Fruit fly (Drosophila melanogaster) whole organism, embryonic: ENCODE data around the gene AsnRS.

Experiments used
- Atf6 ChIP-seq: fragments of 200-800 bp; sonication (Bioruptor generic); IDR thresholded peaks from 2 replicates; pipeline ENCODE4 v1.3.6; 2022; ENCODE audit warnings: missing biosample characterization, missing genetic modification characterization
- BtbVII ChIP-seq: fragments of 200-800 bp; sonication (Bioruptor generic); optimal IDR thresholded peaks from 3 replicates; lab custom pipeline; 2017; ENCODE audit warnings: missing biosample characterization, mild to moderate bottlenecking, missing genetic modification characterization
- CG12391 ChIP-seq: fragments of 200-800 bp; sonication (Bioruptor generic); optimal IDR thresholded peaks from 3 replicates; lab custom pipeline; 2018; ENCODE audit warnings: missing biosample characterization, mild to moderate bottlenecking, missing genetic modification characterization, moderate library complexity
- CG12769 ChIP-seq: fragments of 200-800 bp; sonication (Bioruptor generic); optimal IDR thresholded peaks from 2 replicates; lab custom pipeline; 2019; ENCODE audit warnings: missing biosample characterization, mild to moderate bottlenecking, missing genetic modification characterization, moderate library complexity
- CG13775 ChIP-seq: fragments of 200-800 bp; sonication (Bioruptor generic); optimal IDR thresholded peaks from 3 replicates; lab custom pipeline; 2017; ENCODE audit warnings: missing biosample characterization, mild to moderate bottlenecking, missing genetic modification characterization
- CG14050 ChIP-seq: fragments of 200-800 bp; sonication (Bioruptor generic); IDR thresholded peaks from 3 replicates; pipeline ENCODE4 v1.3.6; 2022; ENCODE audit warnings: missing biosample characterization, missing genetic modification characterization
- CG16863 ChIP-seq: fragments of 200-800 bp; sonication (Bioruptor generic); optimal IDR thresholded peaks from 3 replicates; lab custom pipeline; 2016; ENCODE audit warnings: missing biosample characterization, missing genetic modification characterization
- CG18011 ChIP-seq: fragments of 200-800 bp; sonication (Bioruptor generic); optimal IDR thresholded peaks from 2 replicates; lab custom pipeline; 2017; ENCODE audit warnings: missing biosample characterization, missing genetic modification characterization, mild to moderate bottlenecking, moderate library complexity, missing genotype
- CG1832 ChIP-seq: fragments of 200-800 bp; sonication (Bioruptor generic); optimal IDR thresholded peaks from 2 replicates; lab custom pipeline; 2017; ENCODE audit warnings: missing biosample characterization, mild to moderate bottlenecking, missing genetic modification characterization, inconsistent platforms
- CG2116 ChIP-seq: fragments of 200-800 bp; sonication (Bioruptor generic); optimal IDR thresholded peaks from 3 replicates; lab custom pipeline; 2018; ENCODE audit warnings: missing biosample characterization, mild to moderate bottlenecking, missing genetic modification characterization
- CG2120 ChIP-seq: fragments of 200-800 bp; sonication (Bioruptor generic); optimal IDR thresholded peaks from 3 replicates; lab custom pipeline; 2016; ENCODE audit warnings: missing biosample characterization, missing genetic modification characterization
- CG2199 ChIP-seq: fragments of 200-800 bp; sonication (Bioruptor generic); IDR thresholded peaks from 3 replicates; pipeline ENCODE4 v1.3.6; 2022; ENCODE audit warnings: missing biosample characterization, missing genetic modification characterization
- CG32532 ChIP-seq: fragments of 200-800 bp; sonication (Bioruptor generic); IDR thresholded peaks from 2 replicates; pipeline ENCODE4 v1.3.6; 2022; ENCODE audit warnings: missing biosample characterization, missing genetic modification characterization
- CG34422 ChIP-seq: fragments of 200-800 bp; sonication (Bioruptor generic); IDR thresholded peaks from 3 replicates; pipeline ENCODE4 v1.3.6; 2022; ENCODE audit warnings: missing biosample characterization, missing genetic modification characterization
- CG4404 ChIP-seq: fragments of 200-800 bp; sonication (Bioruptor generic); IDR thresholded peaks from 2 replicates; pipeline ENCODE4 v1.3.6; 2022; ENCODE audit warnings: missing biosample characterization, missing genetic modification characterization
- CG6175 ChIP-seq: fragments of 200-800 bp; sonication (Bioruptor generic); IDR thresholded peaks from 3 replicates; pipeline ENCODE4 v1.3.6; 2022; ENCODE audit warnings: missing biosample characterization, missing genetic modification characterization
- CG6791 ChIP-seq: fragments of 200-800 bp; sonication (Bioruptor generic); IDR thresholded peaks from 3 replicates; pipeline ENCODE4 v1.3.6; 2022; ENCODE audit warnings: missing biosample characterization, missing genetic modification characterization; ENCODE audit not compliant: partially characterized antibody
- CG8281 ChIP-seq: fragments of 200-800 bp; sonication (Bioruptor generic); optimal IDR thresholded peaks from 2 replicates; lab custom pipeline; 2018; ENCODE audit warnings: missing biosample characterization, mild to moderate bottlenecking, missing genetic modification characterization, moderate library complexity
- CkIIα-i1 ChIP-seq: fragments of 200-800 bp; sonication (Bioruptor generic); IDR thresholded peaks from 2 replicates; pipeline ENCODE4 v1.3.6; 2022; ENCODE audit warnings: missing biosample characterization, missing genetic modification characterization
- CoRest ChIP-seq: fragments of 200-800 bp; sonication (Bioruptor generic); optimal IDR thresholded peaks from 3 replicates; lab custom pipeline; 2018; ENCODE audit warnings: missing biosample characterization, mild to moderate bottlenecking, missing genetic modification characterization, moderate library complexity
- Dip2 ChIP-seq: fragments of 200-800 bp; sonication (Bioruptor generic); IDR thresholded peaks from 2 replicates; pipeline ENCODE4 v1.3.6; 2022; ENCODE audit warnings: missing biosample characterization, missing genetic modification characterization
- GATAe ChIP-seq: fragments of 200-800 bp; sonication (Bioruptor generic); conservative IDR thresholded peaks from 2 replicates; pipeline ENCODE4 v1.3.6; 2022; ENCODE audit warnings: missing biosample characterization, missing genetic modification characterization
- HLHmδ ChIP-seq: fragments of 200-800 bp; sonication (Bioruptor generic); optimal IDR thresholded peaks from 2 replicates; lab custom pipeline; 2018; ENCODE audit warnings: missing biosample characterization, mild to moderate bottlenecking, missing genetic modification characterization, moderate library complexity
- Hmx ChIP-seq: fragments of 200-800 bp; sonication (Bioruptor generic); optimal IDR thresholded peaks from 2 replicates; lab custom pipeline; 2016; ENCODE audit warnings: missing biosample characterization, missing genetic modification characterization
- Med ChIP-seq: fragments of 200-800 bp; sonication (Bioruptor generic); peaks from one replicate; lab custom pipeline; 2016; ENCODE audit warnings: missing biosample characterization, missing genetic modification characterization, mild to moderate bottlenecking, inconsistent platforms, moderate library complexity
- Myb ChIP-seq: fragments of 200-800 bp; sonication (Bioruptor generic); optimal IDR thresholded peaks from 2 replicates; lab custom pipeline; 2016; ENCODE audit warnings: missing biosample characterization, missing genetic modification characterization
- Oli ChIP-seq: fragments of 200-800 bp; sonication (Bioruptor generic); optimal IDR thresholded peaks from 2 replicates; lab custom pipeline; 2018; ENCODE audit warnings: missing biosample characterization, mild to moderate bottlenecking, missing genetic modification characterization, moderate library complexity
- PHDP ChIP-seq: fragments of 200-800 bp; sonication (Bioruptor generic); optimal IDR thresholded peaks from 3 replicates; lab custom pipeline; 2018; ENCODE audit warnings: missing biosample characterization, mild to moderate bottlenecking, missing genetic modification characterization, moderate library complexity
- TFAM ChIP-seq: fragments of 200-800 bp; sonication (Bioruptor generic); optimal IDR thresholded peaks from 2 replicates; lab custom pipeline; 2017; ENCODE audit warnings: missing biosample characterization, missing genetic modification characterization, inconsistent platforms
- cad ChIP-seq: fragments of >200 bp; optimal IDR thresholded peaks from 2 replicates; lab custom pipeline; 2017; ENCODE audit warnings: missing biosample characterization, missing genetic modification characterization
- ci ChIP-seq: fragments of 200-800 bp; sonication (Bioruptor generic); IDR thresholded peaks from 3 replicates; pipeline ENCODE4 v1.3.6; 2022; ENCODE audit warnings: missing biosample characterization, missing genetic modification characterization
- crc ChIP-seq: fragments of 200-800 bp; sonication (Bioruptor generic); optimal IDR thresholded peaks from 2 replicates; lab custom pipeline; 2016; ENCODE audit warnings: missing biosample characterization, missing genetic modification characterization
- crp ChIP-seq, 2 experiments: fragments of 200-800 bp; sonication (Bioruptor generic); optimal IDR thresholded peaks; 2 replicates in 1 of 2; 3 replicates in 1 of 2; lab custom pipeline; 2017; ENCODE audit warnings: missing biosample characterization in 2 of 2, missing genetic modification characterization in 2 of 2, mild to moderate bottlenecking in 1 of 2, moderate library complexity in 1 of 2
- grn ChIP-seq: fragments of 200-800 bp; sonication (Bioruptor generic); optimal IDR thresholded peaks from 3 replicates; lab custom pipeline; 2017; ENCODE audit warnings: missing biosample characterization, missing genetic modification characterization
- gro ChIP-seq: fragments of 200-800 bp; sonication (Bioruptor generic); optimal IDR thresholded peaks from 2 replicates; lab custom pipeline; 2016; ENCODE audit warnings: missing biosample characterization, missing genetic modification characterization
- kni ChIP-seq: fragments of 200-800 bp; sonication (Bioruptor generic); optimal IDR thresholded peaks from 3 replicates; lab custom pipeline; 2017; ENCODE audit warnings: mild to moderate bottlenecking, missing biosample characterization, missing genetic modification reagents, missing genetic modification characterization
- lbe ChIP-seq: fragments of 200-800 bp; sonication (Bioruptor generic); optimal IDR thresholded peaks from 2 replicates; lab custom pipeline; 2016; ENCODE audit warnings: missing biosample characterization, mild to moderate bottlenecking, missing genetic modification characterization
- lilli ChIP-seq: fragments of 200-800 bp; sonication (Bioruptor generic); optimal IDR thresholded peaks from 3 replicates; lab custom pipeline; 2016; ENCODE audit warnings: missing biosample characterization, missing genetic modification characterization
- nom ChIP-seq: fragments of 200-800 bp; sonication (Bioruptor generic); optimal IDR thresholded peaks from 2 replicates; lab custom pipeline; 2017; ENCODE audit warnings: missing biosample characterization, missing genetic modification characterization, mild to moderate bottlenecking, moderate library complexity, missing genetic modification reagents
- odd ChIP-seq: fragments of 200-800 bp; sonication (Bioruptor generic); optimal IDR thresholded peaks from 2 replicates; lab custom pipeline; 2017; ENCODE audit warnings: missing biosample characterization, mild to moderate bottlenecking, missing genetic modification characterization
- pfk ChIP-seq: fragments of 200-800 bp; sonication (Bioruptor generic); optimal IDR thresholded peaks from 2 replicates; lab custom pipeline; 2018; ENCODE audit warnings: missing biosample characterization, mild to moderate bottlenecking, missing genetic modification characterization, moderate library complexity
- rib ChIP-seq: fragments of 200-800 bp; sonication (Bioruptor generic); IDR thresholded peaks from 2 replicates; pipeline ENCODE4 v1.3.6; 2022; ENCODE audit warnings: missing biosample characterization, missing genetic modification characterization
- salm ChIP-seq: fragments of 200-800 bp; sonication (Bioruptor generic); optimal IDR thresholded peaks from 2 replicates; lab custom pipeline; 2018; ENCODE audit warnings: missing biosample characterization, mild to moderate bottlenecking, missing genetic modification characterization
- sd ChIP-seq: fragments of 200-800 bp; sonication (Bioruptor generic); optimal IDR thresholded peaks from 3 replicates; lab custom pipeline; 2018; ENCODE audit warnings: missing biosample characterization, mild to moderate bottlenecking, missing genetic modification characterization, moderate library complexity
- sens ChIP-seq: fragments of 200-800 bp; sonication (Bioruptor generic); peaks from one replicate; lab custom pipeline; 2016; ENCODE audit warnings: missing biosample characterization, missing genetic modification characterization
- slbo ChIP-seq: fragments of 200-800 bp; sonication (Bioruptor generic); IDR thresholded peaks from 2 replicates; pipeline ENCODE4 v1.3.6; 2022; ENCODE audit warnings: missing biosample characterization, missing genetic modification characterization
- so ChIP-seq: fragments of 200-800 bp; sonication (Bioruptor generic); IDR thresholded peaks from 3 replicates; pipeline ENCODE4 v1.3.6; 2022; ENCODE audit warnings: missing biosample characterization, missing genetic modification characterization
- toy ChIP-seq: fragments of 200-800 bp; sonication (Bioruptor generic); IDR thresholded peaks from 2 replicates; pipeline ENCODE4 v1.3.6; 2022; ENCODE audit warnings: missing biosample characterization, missing genetic modification characterization
- vfl ChIP-seq: fragments of 200-800 bp; sonication (Bioruptor generic); optimal IDR thresholded peaks from 2 replicates; lab custom pipeline; 2016; ENCODE audit warnings: missing biosample characterization, missing genetic modification characterization
- vnd ChIP-seq: fragments of 200-800 bp; sonication (Bioruptor generic); IDR thresholded peaks from 3 replicates; pipeline ENCODE4 v1.3.6; 2022; ENCODE audit warnings: missing biosample characterization, missing genetic modification characterization; ENCODE audit not compliant: partially characterized antibody
- zfh1 ChIP-seq: fragments of 200-800 bp; sonication (Bioruptor generic); IDR thresholded peaks from 3 replicates; pipeline ENCODE4 v1.3.6; 2022; ENCODE audit warnings: missing biosample characterization, missing genetic modification characterization

The AsnRS gene

DNA sequence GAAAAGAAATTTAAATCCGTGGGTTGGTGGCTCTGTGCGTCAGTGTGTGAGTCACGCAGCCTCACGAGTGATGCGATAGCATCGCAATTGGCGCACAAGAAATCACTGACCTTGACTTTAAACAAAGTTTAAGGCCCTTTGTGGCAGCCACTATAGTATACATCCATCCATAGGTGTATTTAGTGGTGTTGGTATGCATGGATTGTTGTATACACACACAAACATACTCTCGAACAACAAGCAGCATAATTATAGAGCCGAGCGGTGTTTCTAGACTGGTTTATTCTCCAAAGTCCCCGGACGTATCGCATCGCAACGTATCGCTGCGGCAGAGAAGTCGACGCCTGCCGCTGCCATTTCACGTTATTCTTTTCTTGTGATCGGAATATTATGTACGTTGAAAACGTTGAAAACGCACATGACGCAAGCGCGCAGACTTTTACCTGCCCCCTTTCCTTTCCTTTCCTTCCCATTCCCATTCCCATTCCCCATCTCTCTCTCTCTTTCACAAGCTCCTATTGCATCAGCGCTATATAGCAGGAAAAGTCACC lies 25.1 kb upstream of the AsnRS start (continued):
- TF ChIP-seq salm (tag; lab: Kevin White, UChicago), result no peak
- no peak for TF ChIP-seq zfh1 (GFP tag; lab: Robert Waterston, UW)
- no peak for TF ChIP-seq CG2116
- no peak for TF ChIP-seq CoRest (tag; lab: Kevin White, UChicago)
- no peak for TF ChIP-seq vfl (GFP tag; lab: Kevin White, UChicago)
- TF ChIP-seq Dip2 (GFP tag; lab: Robert Waterston, UW), result no peak
- no peak for TF ChIP-seq CG14050 (GFP tag; lab: Robert Waterston, UW)
- no peak for TF ChIP-seq CG18011
- TF ChIP-seq crc, result no peak
- TF ChIP-seq CG4404 (GFP tag; lab: Robert Waterston, UW), result no peak
- peak; percentile 28; the same call in 1 of the 2 replicates for TF ChIP-seq CG32532
- peak; percentile 13 for TF ChIP-seq grn
- TF ChIP-seq lilli (GFP tag; lab: Kevin White, UChicago), result no peak
- no peak for TF ChIP-seq CG12391 (tag; lab: Kevin White, UChicago)
- TF ChIP-seq CG1832 (GFP tag; lab: Kevin White, UChicago), result no peak
- peak; percentile 90 for TF ChIP-seq kni
- peak; percentile 76 for TF ChIP-seq Med (GFP tag; lab: Kevin White, UChicago)
- TF ChIP-seq CG13775 (GFP tag; lab: Kevin White, UChicago), result no peak
- 0 out of 3 replicates have a peak, but pooled peaks have one; percentile 9 for TF ChIP-seq ci
- no peak for TF ChIP-seq CG34422
- peak; percentile 28; the same call in 1 of the 2 replicates for TF ChIP-seq rib
- TF ChIP-seq HLHmδ (GFP tag; lab: Kevin White, UChicago), result peak; percentile 11
- TF ChIP-seq CG12769 (tag; lab: Kevin White, UChicago), result peak; percentile 46
- no peak for TF ChIP-seq crp (GFP tag; optimal IDR thresholded peaks at IDR 0.05; lab: Kevin White, UChicago)
- no peak for TF ChIP-seq toy (GFP tag; lab: Robert Waterston, UW)
- TF ChIP-seq CG6791 (GFP tag; lab: Robert Waterston, UW), result peak; percentile 44; the same call in 1 of the 3 replicates
- TF ChIP-seq cad, result no peak
- TF ChIP-seq CG16863 (GFP tag; lab: Kevin White, UChicago), result no peak
- TF ChIP-seq PHDP (tag; lab: Kevin White, UChicago), result no peak
- TF ChIP-seq sd (tag; lab: Kevin White, UChicago), result peak; percentile 52
- no peak for TF ChIP-seq GATAe
- TF ChIP-seq CG8281 (tag; lab: Kevin White, UChicago), result peak; percentile 4
- no peak for TF ChIP-seq so (GFP tag; lab: Robert Waterston, UW)
- no peak for TF ChIP-seq slbo (GFP tag; lab: Robert Waterston, UW)
- peak; percentile 47; the same call in 1 of the 3 replicates for TF ChIP-seq CG6175 (GFP tag; lab: Robert Waterston, UW)
- no peak for TF ChIP-seq odd
- TF ChIP-seq Hmx (GFP tag; lab: Kevin White, UChicago), result no peak
- no peak for TF ChIP-seq BtbVII (GFP tag; lab: Kevin White, UChicago)
- TF ChIP-seq sens, result no peak
- no peak for TF ChIP-seq CG2120 (GFP tag; lab: Kevin White, UChicago)
- TF ChIP-seq lbe, result no peak
- no peak for TF ChIP-seq vnd (GFP tag; lab: Robert Waterston, UW)
- peak; percentile 81 for TF ChIP-seq pfk (GFP tag; lab: Kevin White, UChicago)
- no peak for TF ChIP-seq CkIIα-i1 (GFP tag; lab: Robert Waterston, UW)
- TF ChIP-seq CG2199 (GFP tag; lab: Robert Waterston, UW), result peak; percentile 70; the same call in 1 of the 3 replicates
- no peak for TF ChIP-seq Oli
- TF ChIP-seq Myb (GFP tag; lab: Kevin White, UChicago), result no peak
- TF ChIP-seq Atf6, result 0 out of 2 replicates have a peak, but pooled peaks have one; percentile 12
- no peak for TF ChIP-seq gro (GFP tag; lab: Kevin White, UChicago)
- TF ChIP-seq nom (GFP tag; lab: Kevin White, UChicago), result peak; percentile 41
- TF ChIP-seq TFAM (GFP tag; lab: Kevin White, UChicago), result no peak
